Worm (Caenorhabditis elegans) whole organism, early embryonic: Measurements from ENCODE around the gene lin-48.

Experiments
- B0310.2 ChIP-seq: sonication (generic microtip); optimal IDR thresholded peaks from 2 replicates; lab custom pipeline; 2016; ENCODE audit warnings: mild to moderate bottlenecking, missing genetic modification characterization, missing compliant biosample characterization
- F13C5.2 ChIP-seq: sonication (generic microtip); optimal IDR thresholded peaks from 2 replicates; lab custom pipeline; 2017; ENCODE audit warnings: mild to moderate bottlenecking, missing genetic modification characterization, inconsistent platforms, missing compliant biosample characterization
- aly-1 ChIP-seq: sonication (generic microtip); optimal IDR thresholded peaks from 2 replicates; lab custom pipeline; 2016; ENCODE audit warnings: missing genetic modification characterization, missing compliant biosample characterization
- ama-1 ChIP-seq: fragments of 150-350 bp; optimal IDR thresholded peaks from 2 replicates; lab custom pipeline; 2014
- ceh-13 ChIP-seq: fragments of 200-800 bp; sonication (Bioruptor generic); optimal IDR thresholded peaks from 2 replicates; lab custom pipeline; 2018; ENCODE audit warnings: mild to moderate bottlenecking, missing genetic modification characterization, missing compliant biosample characterization
- ceh-36 ChIP-seq: sonication (generic microtip); optimal IDR thresholded peaks from 2 replicates; lab custom pipeline; 2016; ENCODE audit warnings: missing genetic modification characterization, inconsistent platforms, missing compliant biosample characterization
- ets-7 ChIP-seq: sonication (generic microtip); optimal IDR thresholded peaks from 2 replicates; lab custom pipeline; 2016; ENCODE audit warnings: missing genotype, missing genetic modification characterization, missing compliant biosample characterization
- flt-1 ChIP-seq: fragments of 200-800 bp; sonication (Bioruptor generic); IDR thresholded peaks from 2 replicates; pipeline ENCODE4 v1.3.6; 2022; ENCODE audit warnings: missing genetic modification characterization, missing compliant biosample characterization
- hmbx-1 ChIP-seq: sonication (generic microtip); optimal IDR thresholded peaks from 2 replicates; lab custom pipeline; 2016; ENCODE audit warnings: mild to moderate bottlenecking, missing genetic modification characterization, missing compliant biosample characterization
- hmg-4 ChIP-seq: fragments of 200-800 bp; sonication (Bioruptor generic); optimal IDR thresholded peaks from 2 replicates; lab custom pipeline; 2018; ENCODE audit warnings: mild to moderate bottlenecking, missing genetic modification characterization, missing compliant biosample characterization
- hnd-1 ChIP-seq: sonication (generic microtip); optimal IDR thresholded peaks from 2 replicates; lab custom pipeline; 2016; ENCODE audit warnings: missing genetic modification characterization, missing compliant biosample characterization
- pes-1 ChIP-seq: fragments of 200-800 bp; sonication (Bioruptor generic); IDR thresholded peaks from 2 replicates; pipeline ENCODE4 v1.3.6; 2022; ENCODE audit warnings: missing genetic modification reagents, missing genetic modification characterization, missing compliant biosample characterization
- scrt-1 ChIP-seq: fragments of 200-800 bp; sonication (Bioruptor generic); IDR thresholded peaks from 2 replicates; pipeline ENCODE4 v1.3.6; 2022; ENCODE audit warnings: missing genetic modification characterization, missing compliant biosample characterization
- sea-1 ChIP-seq: fragments of 200-800 bp; sonication (Bioruptor generic); conservative IDR thresholded peaks from 2 replicates; pipeline ENCODE4 v1.3.6; 2022; ENCODE audit warnings: missing genetic modification characterization, missing compliant biosample characterization
- tbx-11 ChIP-seq: fragments of 200-800 bp; sonication (Bioruptor generic); IDR thresholded peaks from 2 replicates; pipeline ENCODE4 v1.3.6; 2022; ENCODE audit warnings: missing genetic modification characterization, missing compliant biosample characterization
- tbx-37 ChIP-seq: fragments of 200-800 bp; sonication (Bioruptor generic); conservative IDR thresholded peaks from 2 replicates; pipeline ENCODE4 v1.3.6; 2022; ENCODE audit warnings: missing genetic modification reagents, missing genetic modification characterization, missing compliant biosample characterization
- tra-4 ChIP-seq: sonication (generic microtip); optimal IDR thresholded peaks from 2 replicates; lab custom pipeline; 2017; ENCODE audit warnings: missing genetic modification characterization, missing compliant biosample characterization

lin-48 gene

ce11 chrIII:3706586-3706985, 38.7 kb upstream of the lin-48 start, which contains the start of gene dph-1:
Gene dph-1, plus strand, starts transcription at chrIII:3706886.
- TF ChIP-seq ama-1 (lab: Kevin White, UChicago), result no peak

DNA sequence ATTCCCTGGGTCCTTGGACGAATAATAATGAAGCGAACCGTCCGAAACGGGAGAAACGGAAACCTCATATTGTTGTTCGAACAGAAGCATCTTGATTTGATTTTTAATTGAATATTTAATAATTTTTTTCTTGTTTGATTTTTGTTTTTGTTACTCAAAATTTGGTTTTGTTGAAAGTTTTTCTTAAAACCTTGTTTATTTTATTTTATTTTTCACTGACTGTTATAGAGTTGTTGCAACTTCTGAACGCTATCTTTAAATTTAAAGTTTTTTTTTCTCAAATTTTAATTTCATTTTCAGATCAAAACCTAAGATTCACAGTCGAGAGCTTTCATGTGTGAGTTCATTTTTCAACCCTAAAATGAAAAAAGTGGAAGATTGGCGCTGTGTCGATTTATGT, 36.2 kb upstream of the lin-48 start, which contains the start of gene alkb-8:
alkb-8 (plus strand) TSS at position 301 of the 400 bp plus-strand sequence.
- TF ChIP-seq aly-1 (tag; lab: Kevin White, UChicago), result no peak
- TF ChIP-seq tra-4, result no peak
- no peak for TF ChIP-seq hnd-1 (tag; lab: Kevin White, UChicago)
- no peak for TF ChIP-seq tbx-37 (GFP tag; lab: Robert Waterston, UW)
- no peak for TF ChIP-seq flt-1
- no peak for TF ChIP-seq scrt-1 (GFP tag; lab: Robert Waterston, UW)
- no peak for TF ChIP-seq F13C5.2 (tag; lab: Kevin White, UChicago)
- TF ChIP-seq ceh-36 (tag; lab: Kevin White, UChicago), result no peak
- TF ChIP-seq ama-1 (lab: Kevin White, UChicago), result no peak
- TF ChIP-seq ets-7, result no peak
- no peak for TF ChIP-seq B0310.2 (tag; lab: Kevin White, UChicago)
- TF ChIP-seq pes-1, result no peak
- TF ChIP-seq hmbx-1 (tag; lab: Kevin White, UChicago), result no peak
- no peak for TF ChIP-seq tbx-11 (GFP tag; lab: Robert Waterston, UW)
- TF ChIP-seq ceh-13 (GFP tag; lab: Kevin White, UChicago), result no peak

ce11 chrIII:3713163-3713562, 32.1 kb upstream of the lin-48 start, which contains the start of gene nrde-1:
Gene nrde-1, plus strand, starts transcription at chrIII:3713463.
- TF ChIP-seq hnd-1 (tag; lab: Kevin White, UChicago), result no peak
- TF ChIP-seq ama-1 (lab: Kevin White, UChicago), result no peak
- no peak for TF ChIP-seq aly-1 (tag; lab: Kevin White, UChicago)
- no peak for TF ChIP-seq tra-4
- TF ChIP-seq scrt-1 (GFP tag; lab: Robert Waterston, UW), result no peak
- TF ChIP-seq flt-1, result no peak
- no peak for TF ChIP-seq ceh-36 (tag; lab: Kevin White, UChicago)
- no peak for TF ChIP-seq hmg-4 (GFP tag; lab: Kevin White, UChicago)
- TF ChIP-seq ceh-13 (GFP tag; lab: Kevin White, UChicago), result no peak
- no peak for TF ChIP-seq sea-1
- no peak for TF ChIP-seq B0310.2 (tag; lab: Kevin White, UChicago)
- no peak for TF ChIP-seq ets-7
- no peak for TF ChIP-seq tbx-11 (GFP tag; lab: Robert Waterston, UW)
- TF ChIP-seq F13C5.2 (tag; lab: Kevin White, UChicago), result no peak
- TF ChIP-seq pes-1, result no peak
- TF ChIP-seq tbx-37 (GFP tag; lab: Robert Waterston, UW), result no peak
- TF ChIP-seq hmbx-1 (tag; lab: Kevin White, UChicago), result no peak

DNA sequence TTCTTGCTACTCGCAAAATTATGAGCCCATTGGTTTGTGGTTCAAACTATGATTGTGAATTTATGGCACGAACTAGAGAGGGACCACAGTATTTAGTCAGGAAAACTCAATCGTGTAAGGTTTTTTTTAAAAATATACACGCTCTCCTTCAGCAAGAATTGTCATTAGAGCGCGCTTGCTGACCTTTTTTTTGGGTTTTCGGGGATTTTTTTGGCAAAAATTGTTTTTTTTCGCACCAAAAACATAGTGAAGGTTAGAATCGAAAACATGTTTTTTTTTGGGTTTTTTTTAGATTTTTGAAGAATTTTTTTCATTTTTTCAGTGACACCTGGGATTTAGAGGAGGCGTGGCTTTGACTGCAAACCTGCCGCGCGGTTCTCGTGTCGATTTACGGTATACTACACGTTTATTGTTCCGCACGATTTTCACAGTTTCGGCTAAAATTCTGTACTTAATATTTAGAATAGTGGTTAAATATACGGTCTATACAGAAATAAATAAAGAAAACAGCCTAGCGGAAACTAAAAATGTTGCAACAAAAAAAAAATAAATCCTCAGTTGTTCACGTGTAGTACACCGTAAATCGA, 29.1 kb upstream of the lin-48 start:
- TF ChIP-seq F13C5.2 (tag; lab: Kevin White, UChicago), result no peak
- no peak for TF ChIP-seq tra-4
- no peak for TF ChIP-seq ceh-36 (tag; lab: Kevin White, UChicago)
- TF ChIP-seq hmg-4 (GFP tag; lab: Kevin White, UChicago), result no peak

ce11 chrIII:3719564-3719963, 25.7 kb upstream of the lin-48 start, which contains the start of gene C14B1.8:
Gene C14B1.8, minus strand, starts transcription at chrIII:3719680.
- TF ChIP-seq scrt-1 (GFP tag; lab: Robert Waterston, UW) (no peak), ceh-13 (GFP tag; lab: Kevin White, UChicago) (no peak), ama-1 (lab: Kevin White, UChicago) (no peak), aly-1 (tag; lab: Kevin White, UChicago) (no peak), F13C5.2 (tag; lab: Kevin White, UChicago) (no peak)

DNA sequence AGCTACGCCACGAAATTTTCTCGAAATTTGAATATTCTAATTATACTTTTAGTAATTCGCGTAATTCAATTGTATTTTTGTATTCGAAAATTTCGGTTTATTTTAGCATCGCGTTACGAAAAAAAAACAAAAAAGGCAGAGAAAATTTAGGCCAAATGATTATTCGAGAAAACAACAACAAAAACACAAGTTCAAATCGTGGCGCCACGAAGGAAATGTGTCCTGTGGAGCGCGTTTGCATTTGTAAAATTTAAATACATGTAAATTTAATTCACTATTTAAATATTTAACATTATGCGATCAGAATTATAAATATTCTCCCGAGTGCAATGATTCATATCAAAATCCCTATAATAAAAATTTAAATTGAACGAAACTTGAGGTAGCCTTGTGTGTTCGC, 21.5 kb upstream of the lin-48 start:
- TF ChIP-seq F13C5.2 (tag; lab: Kevin White, UChicago) (no peak), ceh-36 (tag; lab: Kevin White, UChicago) (no peak), ceh-13 (GFP tag; lab: Kevin White, UChicago) (no peak), pes-1 (no peak), hmbx-1 (tag; lab: Kevin White, UChicago) (no peak), flt-1 (no peak), sea-1 (no peak), B0310.2 (tag; lab: Kevin White, UChicago) (no peak), tbx-37 (GFP tag; lab: Robert Waterston, UW) (no peak), ama-1 (lab: Kevin White, UChicago) (no peak), hmg-4 (GFP tag; lab: Kevin White, UChicago) (no peak), scrt-1 (GFP tag; lab: Robert Waterston, UW) (no peak), aly-1 (tag; lab: Kevin White, UChicago) (no peak), tra-4 (no peak), tbx-11 (GFP tag; lab: Robert Waterston, UW) (no peak), hnd-1 (tag; lab: Kevin White, UChicago) (no peak), ets-7 (no peak)

- TF ChIP-seq tra-4 (no peak), tbx-37 (GFP tag; lab: Robert Waterston, UW) (no peak), pes-1 (no peak), ceh-36 (tag; lab: Kevin White, UChicago) (no peak), flt-1 (no peak), F13C5.2 (tag; lab: Kevin White, UChicago) (no peak), hmbx-1 (tag; lab: Kevin White, UChicago) (no peak), tbx-11 (GFP tag; lab: Robert Waterston, UW) (no peak), hmg-4 (GFP tag; lab: Kevin White, UChicago) (no peak)
Measured at ce11 chrIII:3724880-3725279, 20.4 kb upstream of the lin-48 start, which contains the start of gene C14B1.12. Gene C14B1.12, minus strand, starts transcription at chrIII:3724980.
